Worm (Caenorhabditis elegans): ENCODE results near the gene rpoa-1.

rpoa-1 gene

ce11 chrII:13648230-13648629, 46.4 kb downstream of the rpoa-1 start, which contains the start of gene fbxa-169:
Gene fbxa-169 (plus strand): TSS chrII:13648530.
- TF ChIP-seq drap-1 (GFP tag; optimal IDR thresholded peaks at IDR 0.05) (no peak), nhr-237 (tag; optimal IDR thresholded peaks at IDR 0.05) (no peak), M03D4.4 (tag; optimal IDR thresholded peaks at IDR 0.05) (no peak), snpc-4 (tag; optimal IDR thresholded peaks at IDR 0.05) (no peak), ztf-11 (tag; optimal IDR thresholded peaks at IDR 0.05) (no peak), mab-5 (tag; optimal IDR thresholded peaks at IDR 0.05) (no peak), elt-1 (tag; optimal IDR thresholded peaks at IDR 0.05; ENCODE audit: borderline replicate concordance, insufficient read depth) (no peak), nhr-12 (tag; optimal IDR thresholded peaks at IDR 0.05) (no peak), unc-39 (tag; optimal IDR thresholded peaks at IDR 0.05) (no peak), ceh-39 (tag; optimal IDR thresholded peaks at IDR 0.05) (no peak), flh-1 (GFP tag; optimal IDR thresholded peaks at IDR 0.05) (no peak), tbx-8 (GFP tag; optimal IDR thresholded peaks at IDR 0.05) (no peak), unc-62 (GFP tag; optimal IDR thresholded peaks at IDR 0.05) (no peak), ces-1 (GFP tag; optimal IDR thresholded peaks at IDR 0.05) (no peak)

DNA sequence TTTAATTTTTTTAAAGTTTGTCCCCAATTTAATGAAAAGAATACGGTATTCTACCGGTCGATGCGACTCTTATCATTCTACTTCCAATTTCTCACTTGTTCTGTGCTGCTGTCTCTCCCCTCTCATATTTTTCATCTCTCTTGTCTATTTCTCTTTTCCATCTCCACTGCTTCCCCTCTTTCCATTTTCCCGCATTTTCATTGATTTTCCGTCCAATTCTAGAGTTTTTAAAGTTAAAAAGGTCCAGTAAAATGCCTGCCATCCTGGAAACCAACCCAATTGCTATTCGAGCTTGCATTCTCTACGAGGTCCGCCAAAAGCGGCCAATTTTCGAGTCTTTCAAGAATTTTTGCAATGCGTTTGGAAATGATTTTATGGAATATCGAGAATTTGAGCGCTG, 53.3 kb downstream of the rpoa-1 start, which contains the start of gene fbxa-167:
TSS of gene fbxa-167 (plus strand) at position 179 of the 400 bp plus-strand sequence.
- no peak for TF ChIP-seq bed-3 (GFP tag; optimal IDR thresholded peaks at IDR 0.05)
- no peak for TF ChIP-seq zip-8 (tag; optimal IDR thresholded peaks at IDR 0.05)
- TF ChIP-seq unc-39 (tag; optimal IDR thresholded peaks at IDR 0.05): no peak
- no peak for TF ChIP-seq flh-1 (GFP tag; optimal IDR thresholded peaks at IDR 0.05)
- TF ChIP-seq mep-1 (tag; optimal IDR thresholded peaks at IDR 0.05): peak; percentile 21
- TF ChIP-seq ham-2 (GFP tag; optimal IDR thresholded peaks at IDR 0.05): no peak

ce11 chrII:13640210-13640609, 54.4 kb downstream of the rpoa-1 start:
- TF ChIP-seq drap-1 (GFP tag; optimal IDR thresholded peaks at IDR 0.05) (no peak), M03D4.4 (tag; optimal IDR thresholded peaks at IDR 0.05) (no peak), lsy-2 (tag; optimal IDR thresholded peaks at IDR 0.05) (no peak), nhr-12 (tag; optimal IDR thresholded peaks at IDR 0.05) (no peak), tbx-8 (GFP tag; optimal IDR thresholded peaks at IDR 0.05) (no peak), ces-1 (GFP tag; optimal IDR thresholded peaks at IDR 0.05) (peak; percentile 25), ham-2 (GFP tag; optimal IDR thresholded peaks at IDR 0.05) (no peak), unc-62 (GFP tag; optimal IDR thresholded peaks at IDR 0.05) (peak; percentile 11), lin-32 (GFP tag; optimal IDR thresholded peaks at IDR 0.05) (no peak), blmp-1 (tag; optimal IDR thresholded peaks at IDR 0.05) (no peak)

ce11 chrII:13638576-13638975, 56.0 kb downstream of the rpoa-1 start:
- no peak for TF ChIP-seq blmp-1 (tag; optimal IDR thresholded peaks at IDR 0.05)
- no peak for TF ChIP-seq M03D4.4 (tag; optimal IDR thresholded peaks at IDR 0.05)
- peak; percentile 45 for TF ChIP-seq ceh-39 (tag; optimal IDR thresholded peaks at IDR 0.05)
- TF ChIP-seq unc-62 (GFP tag; optimal IDR thresholded peaks at IDR 0.05): no peak
- TF ChIP-seq elt-1 (tag; optimal IDR thresholded peaks at IDR 0.05; ENCODE audit: borderline replicate concordance, insufficient read depth): peak; percentile 96

ce11 chrII:13637941-13638489, 56.6 kb downstream of the rpoa-1 start, which contains the start of gene phdh-1:
Gene phdh-1 (minus strand): TSS chrII:13638480.
- TF ChIP-seq mab-5 (tag; optimal IDR thresholded peaks at IDR 0.05) (no peak), tbx-8 (GFP tag; optimal IDR thresholded peaks at IDR 0.05) (no peak), ztf-11 (tag; optimal IDR thresholded peaks at IDR 0.05) (no peak), drap-1 (GFP tag; optimal IDR thresholded peaks at IDR 0.05) (no peak)

DNA sequence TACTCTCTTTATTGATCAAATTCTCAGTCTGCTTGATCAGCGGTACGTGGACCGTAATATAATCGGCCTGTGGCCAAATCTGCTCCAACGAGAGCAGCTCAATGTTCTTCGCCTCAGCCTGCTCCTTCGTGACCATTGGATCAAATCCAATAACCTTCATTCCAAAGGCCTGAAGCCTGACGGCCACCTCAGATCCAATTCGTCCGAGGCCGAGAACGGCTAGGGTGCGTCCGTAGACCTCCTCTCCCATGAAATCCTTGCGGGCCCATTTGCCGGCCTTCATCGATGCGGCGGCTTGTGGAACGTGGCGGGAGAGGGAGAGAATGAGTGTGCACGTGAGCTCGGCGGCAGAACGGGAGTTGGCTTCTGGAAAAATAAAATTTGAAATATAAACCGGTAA, 57.1 kb downstream of the rpoa-1 start:
- TF ChIP-seq unc-39 (tag; optimal IDR thresholded peaks at IDR 0.05): no peak

ce11 chrII:13636596-13636995, 58.0 kb downstream of the rpoa-1 start:
- no peak for TF ChIP-seq drap-1 (GFP tag; optimal IDR thresholded peaks at IDR 0.05)

DNA sequence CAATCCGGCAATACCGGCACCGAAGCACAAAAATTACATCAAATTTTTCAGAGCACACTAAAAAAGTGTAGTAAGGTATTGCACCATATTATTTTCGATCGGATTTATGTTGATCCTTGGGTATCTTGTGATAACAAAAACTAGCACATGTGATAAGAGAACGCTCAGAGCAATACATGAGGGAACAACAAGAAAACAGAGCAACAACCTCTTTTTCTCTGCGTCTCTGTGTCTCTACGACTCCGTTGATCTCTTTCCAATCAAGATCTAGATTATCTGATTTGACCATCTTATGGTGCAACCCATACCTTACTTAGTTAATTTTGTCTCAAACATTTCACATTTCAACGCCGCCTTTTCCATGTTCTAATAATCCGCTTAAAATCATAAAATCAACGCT, 62.4 kb downstream of the rpoa-1 start, which contains the start of gene tag-10:
TSS of gene tag-10 (plus strand) at position 347 of the 400 bp plus-strand sequence.
- TF ChIP-seq elt-1 (tag; optimal IDR thresholded peaks at IDR 0.05; ENCODE audit: borderline replicate concordance, insufficient read depth) (peak; percentile 77), ceh-43 (GFP tag; optimal IDR thresholded peaks at IDR 0.05) (no peak)
